Fruit fly (Drosophila melanogaster) whole organism, embryonic: ENCODE data around the gene CG32751.

Experiments used
- BtbVII ChIP-seq: fragments of 200-800 bp; sonication (Bioruptor generic); optimal IDR thresholded peaks from 3 replicates; lab custom pipeline; 2017; ENCODE audit warnings: missing biosample characterization, mild to moderate bottlenecking, missing genetic modification characterization
- CG11085 ChIP-seq: fragments of 200-800 bp; sonication (Bioruptor generic); IDR thresholded peaks from 2 replicates; pipeline ENCODE4 v1.3.6; 2022; ENCODE audit warnings: missing biosample characterization, missing genetic modification characterization
- CG11456 ChIP-seq: fragments of 200-800 bp; sonication (Bioruptor generic); IDR thresholded peaks from 3 replicates; pipeline ENCODE4 v1.3.6; 2022; ENCODE audit warnings: missing biosample characterization, missing genetic modification characterization
- CG11723 ChIP-seq: fragments of 200-800 bp; sonication (Bioruptor generic); optimal IDR thresholded peaks from 2 replicates; lab custom pipeline; 2017; ENCODE audit warnings: missing biosample characterization, mild to moderate bottlenecking, missing genetic modification characterization
- CG13296 ChIP-seq: fragments of 200-800 bp; sonication (Bioruptor generic); optimal IDR thresholded peaks from 3 replicates; lab custom pipeline; 2018; ENCODE audit warnings: missing biosample characterization, mild to moderate bottlenecking, missing genetic modification characterization
- CG13894 ChIP-seq: fragments of 200-800 bp; sonication (Bioruptor generic); optimal IDR thresholded peaks from 3 replicates; lab custom pipeline; 2018; ENCODE audit warnings: missing biosample characterization, mild to moderate bottlenecking, missing genetic modification characterization, moderate library complexity
- CG16813 ChIP-seq: fragments of 200-800 bp; sonication (Bioruptor generic); IDR thresholded peaks from 3 replicates; pipeline ENCODE4 v1.3.6; 2022; ENCODE audit warnings: missing biosample characterization, missing genetic modification characterization; ENCODE audit not compliant: partially characterized antibody
- CG17568 ChIP-seq: fragments of 200-800 bp; sonication (Bioruptor generic); optimal IDR thresholded peaks from 2 replicates; lab custom pipeline; 2018; ENCODE audit warnings: missing biosample characterization, mild to moderate bottlenecking, missing genetic modification characterization, moderate library complexity
- CG1792 ChIP-seq: fragments of 200-800 bp; sonication (Bioruptor generic); optimal IDR thresholded peaks from 2 replicates; lab custom pipeline; 2016; ENCODE audit warnings: missing biosample characterization, missing genetic modification characterization
- CG18262 ChIP-seq: fragments of 200-800 bp; optimal IDR thresholded peaks from 3 replicates; lab custom pipeline; 2019; ENCODE audit warnings: missing biosample characterization, mild to moderate bottlenecking, missing genetic modification characterization, moderate library complexity
- CG1832 ChIP-seq: fragments of 200-800 bp; sonication (Bioruptor generic); optimal IDR thresholded peaks from 2 replicates; lab custom pipeline; 2017; ENCODE audit warnings: missing biosample characterization, mild to moderate bottlenecking, missing genetic modification characterization, inconsistent platforms
- CG3163 ChIP-seq: fragments of 200-800 bp; sonication (Bioruptor generic); optimal IDR thresholded peaks from 3 replicates; lab custom pipeline; 2016; ENCODE audit warnings: missing biosample characterization, missing genetic modification characterization
- CG3407 ChIP-seq: fragments of 200-800 bp; sonication (Bioruptor generic); optimal IDR thresholded peaks from 2 replicates; lab custom pipeline; 2018; ENCODE audit warnings: missing biosample characterization, mild to moderate bottlenecking, missing genetic modification characterization
- CG34376 ChIP-seq: fragments of 200-800 bp; sonication (Bioruptor generic); optimal IDR thresholded peaks from 2 replicates; lab custom pipeline; 2018; ENCODE audit warnings: missing biosample characterization, mild to moderate bottlenecking, missing genetic modification characterization
- CG4282 ChIP-seq: fragments of 200-800 bp; sonication (Bioruptor generic); optimal IDR thresholded peaks from 2 replicates; lab custom pipeline; 2016; ENCODE audit warnings: missing biosample characterization, missing genetic modification characterization
- CG6175 ChIP-seq: fragments of 200-800 bp; sonication (Bioruptor generic); IDR thresholded peaks from 3 replicates; pipeline ENCODE4 v1.3.6; 2022; ENCODE audit warnings: missing biosample characterization, missing genetic modification characterization
- CG6254 ChIP-seq: fragments of 200-800 bp; sonication (Bioruptor generic); optimal IDR thresholded peaks from 3 replicates; lab custom pipeline; 2017; ENCODE audit warnings: mild to moderate bottlenecking, missing biosample characterization, missing genetic modification reagents, missing genetic modification characterization
- CG8359 ChIP-seq: fragments of 200-800 bp; sonication (Bioruptor generic); optimal IDR thresholded peaks from 2 replicates; lab custom pipeline; 2017; ENCODE audit warnings: missing biosample characterization, mild to moderate bottlenecking, missing genetic modification characterization, borderline replicate concordance
- CG8765 ChIP-seq: fragments of 200-800 bp; sonication (Bioruptor generic); IDR thresholded peaks from 2 replicates; pipeline ENCODE4 v1.3.6; 2022; ENCODE audit warnings: missing biosample characterization, missing genetic modification characterization
- CG9797 ChIP-seq: fragments of 200-800 bp; sonication (Bioruptor generic); optimal IDR thresholded peaks from 3 replicates; lab custom pipeline; 2018; ENCODE audit warnings: missing biosample characterization, mild to moderate bottlenecking, missing genetic modification characterization
- CG9932 ChIP-seq: fragments of 200-800 bp; sonication (Bioruptor generic); IDR thresholded peaks from 2 replicates; pipeline ENCODE4 v1.3.6; 2022; ENCODE audit warnings: missing biosample characterization, missing genetic modification characterization
- Chrac-16 ChIP-seq: fragments of 200-800 bp; sonication (Bioruptor generic); optimal IDR thresholded peaks from 3 replicates; lab custom pipeline; 2016; ENCODE audit warnings: missing biosample characterization, missing genetic modification characterization
- Dp ChIP-seq: fragments of 200-800 bp; sonication (Bioruptor generic); optimal IDR thresholded peaks from 2 replicates; lab custom pipeline; 2018; ENCODE audit warnings: missing biosample characterization, mild to moderate bottlenecking, missing genetic modification characterization, moderate library complexity
- Fer1 ChIP-seq: fragments of 200-800 bp; sonication (Bioruptor generic); optimal IDR thresholded peaks from 2 replicates; lab custom pipeline; 2017; ENCODE audit warnings: missing biosample characterization, mild to moderate bottlenecking, missing genetic modification characterization
- Fer3 ChIP-seq: fragments of 200-800 bp; sonication (Bioruptor generic); optimal IDR thresholded peaks from 2 replicates; lab custom pipeline; 2018; ENCODE audit warnings: missing biosample characterization, mild to moderate bottlenecking, missing genetic modification characterization, moderate library complexity
- Hmr ChIP-seq: fragments of 200-800 bp; sonication (Bioruptor generic); optimal IDR thresholded peaks from 3 replicates; lab custom pipeline; 2017; ENCODE audit warnings: mild to moderate bottlenecking, missing biosample characterization, missing genetic modification reagents, missing genetic modification characterization
- Lim3 ChIP-seq: fragments of 200-800 bp; sonication (Bioruptor generic); IDR thresholded peaks from 2 replicates; pipeline ENCODE4 v1.3.6; 2022; ENCODE audit warnings: missing biosample characterization, missing genetic modification characterization
- Med ChIP-seq: fragments of 200-800 bp; sonication (Bioruptor generic); peaks from one replicate; lab custom pipeline; 2016; ENCODE audit warnings: missing biosample characterization, missing genetic modification characterization, mild to moderate bottlenecking, inconsistent platforms, moderate library complexity
- Meics ChIP-seq: fragments of 200-800 bp; sonication (Bioruptor generic); optimal IDR thresholded peaks from 2 replicates; lab custom pipeline; 2017; ENCODE audit warnings: missing biosample characterization, mild to moderate bottlenecking, missing genetic modification characterization
- Myb ChIP-seq: fragments of 200-800 bp; sonication (Bioruptor generic); optimal IDR thresholded peaks from 2 replicates; lab custom pipeline; 2016; ENCODE audit warnings: missing biosample characterization, missing genetic modification characterization
- NfI ChIP-seq: fragments of 200-800 bp; sonication (Bioruptor generic); optimal IDR thresholded peaks from 3 replicates; lab custom pipeline; 2018; ENCODE audit warnings: missing biosample characterization, mild to moderate bottlenecking, missing genetic modification characterization, moderate library complexity
- Oaz ChIP-seq: fragments of 200-800 bp; sonication (Bioruptor generic); IDR thresholded peaks from 2 replicates; pipeline ENCODE4 v1.3.6; 2022; ENCODE audit warnings: missing biosample characterization, missing genetic modification characterization
- Rx ChIP-seq: fragments of 200-800 bp; sonication (Bioruptor generic); IDR thresholded peaks from 2 replicates; pipeline ENCODE4 v1.3.6; 2022; ENCODE audit warnings: missing biosample characterization, missing genetic modification characterization
- Trl ChIP-seq, 3 experiments: fragments of >200 bp in 2 of 3; fragments of 200-800 bp in 1 of 3; sonication (Bioruptor generic) in 1 of 3; optimal IDR thresholded peaks; 2 replicates in 1 of 3; 3 replicates in 2 of 3; lab custom pipeline; 2016 to 2017; ENCODE audit warnings: missing biosample characterization in 1 of 3, missing genetic modification characterization in 1 of 3
- ato ChIP-seq: fragments of 200-800 bp; sonication (Bioruptor generic); IDR thresholded peaks from 2 replicates; pipeline ENCODE4 v1.3.6; 2022; ENCODE audit warnings: missing biosample characterization, missing genetic modification characterization; ENCODE audit not compliant: partially characterized antibody
- bcd ChIP-seq: fragments of 200-800 bp; sonication (Bioruptor generic); optimal IDR thresholded peaks from 2 replicates; lab custom pipeline; 2017; ENCODE audit warnings: missing biosample characterization, mild to moderate bottlenecking, missing genetic modification characterization
- cg ChIP-seq: fragments of 200-800 bp; sonication (Bioruptor generic); optimal IDR thresholded peaks from 3 replicates; lab custom pipeline; 2019; ENCODE audit warnings: missing biosample characterization, mild to moderate bottlenecking, missing genetic modification characterization, moderate library complexity
- chinmo ChIP-seq: fragments of 200-800 bp; sonication (Bioruptor generic); IDR thresholded peaks from 4 replicates; pipeline ENCODE4 v1.3.6; 2022; ENCODE audit warnings: missing biosample characterization, missing genetic modification characterization; ENCODE audit not compliant: partially characterized antibody
- ftz-f1 ChIP-seq: fragments of 200-800 bp; sonication (Bioruptor generic); optimal IDR thresholded peaks from 2 replicates; lab custom pipeline; 2016; ENCODE audit warnings: missing biosample characterization, missing genetic modification characterization
- grau ChIP-seq: fragments of 200-800 bp; optimal IDR thresholded peaks from 3 replicates; lab custom pipeline; 2019; ENCODE audit warnings: missing biosample characterization, mild to moderate bottlenecking, missing genetic modification characterization, moderate library complexity
- gsb-n ChIP-seq: fragments of 200-800 bp; sonication (Bioruptor generic); optimal IDR thresholded peaks from 3 replicates; lab custom pipeline; 2018; ENCODE audit warnings: missing biosample characterization, mild to moderate bottlenecking, missing genetic modification characterization
- ken ChIP-seq: fragments of 200-800 bp; sonication (Bioruptor generic); IDR thresholded peaks from 3 replicates; pipeline ENCODE4 v1.3.6; 2022; ENCODE audit warnings: missing biosample characterization, missing genetic modification characterization
- sens-2 ChIP-seq: fragments of 200-800 bp; sonication (Bioruptor generic); IDR thresholded peaks from 2 replicates; pipeline ENCODE4 v1.3.6; 2022; ENCODE audit warnings: missing biosample characterization, missing genetic modification characterization
- tap ChIP-seq: fragments of 200-800 bp; optimal IDR thresholded peaks from 3 replicates; lab custom pipeline; 2019; ENCODE audit warnings: missing biosample characterization, mild to moderate bottlenecking, missing genetic modification characterization, moderate library complexity
- trem ChIP-seq: fragments of 200-800 bp; optimal IDR thresholded peaks from 3 replicates; lab custom pipeline; 2019; ENCODE audit warnings: missing biosample characterization, mild to moderate bottlenecking, missing genetic modification characterization, moderate library complexity

Gene CG32751

DNA sequence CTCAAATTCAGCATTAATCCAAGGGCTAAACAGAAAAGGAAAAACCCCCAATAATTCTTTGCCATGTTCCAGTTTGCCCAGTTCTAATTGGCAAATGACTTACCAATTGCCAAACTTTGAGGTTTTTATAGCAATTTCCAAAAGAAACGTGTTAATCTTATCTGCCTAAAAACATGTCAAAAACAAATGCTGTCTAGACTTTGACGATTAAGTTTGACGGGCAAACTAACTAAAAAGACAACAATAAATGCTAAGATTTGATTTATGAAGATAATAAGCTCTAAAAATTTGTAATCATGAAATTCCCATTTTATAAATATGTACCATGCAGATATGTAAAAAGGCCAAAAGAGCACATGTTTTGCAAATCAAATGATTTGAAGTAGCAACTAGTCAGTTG, at the start of gene CG32751:
CG32751 (minus strand) TSS at position 101 of the 400 bp plus-strand sequence.
- TF ChIP-seq sens-2 (no peak), Meics (GFP tag; lab: Kevin White, UChicago) (no peak), ftz-f1 (GFP tag; lab: Kevin White, UChicago) (no peak), ato (no peak), Oaz (GFP tag; lab: Robert Waterston, UW) (no peak), CG18262 (tag; lab: Kevin White, UChicago) (no peak), CG13296 (GFP tag; lab: Kevin White, UChicago) (no peak), gsb-n (tag; lab: Kevin White, UChicago) (no peak), BtbVII (GFP tag; lab: Kevin White, UChicago) (no peak), CG11456 (GFP tag; lab: Robert Waterston, UW) (no peak), NfI (GFP tag; lab: Kevin White, UChicago) (no peak), CG6175 (GFP tag; lab: Robert Waterston, UW) (no peak), Hmr (GFP tag; lab: Kevin White, UChicago) (no peak), CG11723 (no peak), CG9932 (no peak)

DNA sequence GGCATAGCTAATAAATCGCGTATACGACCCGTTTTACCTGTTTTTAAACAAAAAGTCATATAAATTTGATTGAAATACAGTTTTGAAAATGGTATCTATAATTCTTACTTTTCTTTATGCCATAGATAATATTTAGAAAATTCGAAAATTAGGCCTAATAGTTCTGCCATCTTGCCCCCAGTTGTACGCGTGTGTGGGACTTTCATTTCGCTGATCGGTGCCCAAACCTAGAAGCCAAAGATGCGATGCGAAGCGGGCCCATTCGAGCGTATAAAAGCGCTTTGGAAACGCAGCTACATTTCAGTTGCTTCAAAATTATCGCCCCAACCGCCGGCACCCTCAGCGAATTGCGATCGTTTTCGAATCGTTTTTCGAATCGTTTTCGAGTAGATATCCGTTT, 38.6 kb upstream of the CG32751 start, which contains the start of gene CG14445:
CG14445 (plus strand) TSS at position 301 of the 400 bp plus-strand sequence.
- no peak for TF ChIP-seq CG1792 (GFP tag; lab: Kevin White, UChicago)
- no peak for TF ChIP-seq ato
- no peak for TF ChIP-seq CG17568 (GFP tag; lab: Kevin White, UChicago)
- TF ChIP-seq Chrac-16, result no peak
- TF ChIP-seq CG11085 (GFP tag; lab: Robert Waterston, UW), result no peak
- no peak for TF ChIP-seq Med

DNA sequence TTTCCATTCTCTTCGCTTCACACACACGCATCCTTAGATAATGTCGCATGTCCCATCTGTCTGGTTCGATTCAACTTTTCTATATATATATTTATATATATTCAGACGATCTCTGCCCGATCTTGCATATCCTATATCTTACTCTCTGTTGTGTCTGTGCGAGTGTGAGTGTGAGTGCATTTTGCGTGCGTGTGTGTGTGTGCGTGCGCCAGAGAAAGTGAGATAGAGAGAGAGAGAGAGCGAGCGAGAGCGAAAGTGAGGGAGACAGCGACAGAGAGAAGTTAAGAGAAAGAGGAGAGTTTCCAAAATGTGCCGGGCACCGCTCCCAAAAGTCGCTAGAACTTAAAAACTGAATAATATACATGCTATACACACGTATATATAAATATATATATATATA, 33.3 kb upstream of the CG32751 start:
- TF ChIP-seq cg (peak; percentile 62), Trl (optimal IDR thresholded peaks at IDR 0.05; lab: Kevin White, UChicago) (peak; percentile 19 to 36), Trl (GFP tag; optimal IDR thresholded peaks at IDR 0.05; lab: Kevin White, UChicago) (no peak), CG1832 (GFP tag; lab: Kevin White, UChicago) (peak; percentile 83), Lim3 (GFP tag; lab: Robert Waterston, UW) (no peak)
- TF ChIP-seq, all 482 proteins: peak for 3

DNA sequence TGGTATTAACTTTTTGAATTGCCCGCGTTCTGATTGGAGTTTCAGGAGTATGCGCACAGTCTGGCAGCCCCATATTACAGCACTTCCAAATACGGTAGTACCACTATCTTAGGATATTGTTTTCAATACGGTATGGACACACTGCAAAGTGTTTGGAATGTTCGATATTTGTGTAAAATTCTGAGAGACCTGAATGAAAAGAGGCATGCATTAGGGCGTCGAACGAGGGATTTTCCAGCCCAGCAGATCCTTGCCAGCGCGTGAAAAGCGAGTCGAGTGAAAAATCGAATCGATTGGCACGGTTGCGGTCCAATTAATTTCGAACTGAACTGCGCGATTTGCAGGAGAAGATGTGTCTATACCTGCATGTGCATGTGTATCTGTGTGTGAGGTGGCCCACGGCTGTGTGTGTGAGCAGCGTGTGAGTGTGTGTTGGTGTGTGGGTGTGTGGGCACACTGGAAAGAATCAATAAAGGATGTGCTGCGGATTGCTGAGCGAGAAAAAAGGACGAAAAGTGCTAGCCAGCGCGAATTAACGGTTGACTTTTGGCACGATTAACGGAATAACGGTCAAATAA, 27.1 kb upstream of the CG32751 start, which contains the start of gene dtn:
dtn (plus strand) TSS at position 176 of the 578 bp plus-strand sequence.
- TF ChIP-seq chinmo (GFP tag; lab: Robert Waterston, UW) (peak; percentile 62; the same call in 1 of the 4 replicates), CG6254 (GFP tag; lab: Kevin White, UChicago) (no peak), CG13894 (tag; lab: Kevin White, UChicago) (no peak), gsb-n (tag; lab: Kevin White, UChicago) (no peak), bcd (no peak), cg (peak; percentile 97), CG34376 (GFP tag; lab: Kevin White, UChicago) (peak; percentile 3), CG8765 (GFP tag; lab: Robert Waterston, UW) (no peak), CG3163 (GFP tag; lab: Kevin White, UChicago) (no peak), CG8359 (GFP tag; lab: Kevin White, UChicago) (no peak), Rx (GFP tag; lab: Robert Waterston, UW) (no peak), trem (tag; lab: Kevin White, UChicago) (peak; percentile 86), CG9797 (GFP tag; lab: Kevin White, UChicago) (peak; percentile 59), Med (peak; percentile 57), Dp (GFP tag; lab: Kevin White, UChicago) (peak; percentile 82), Fer1 (GFP tag; lab: Kevin White, UChicago) (peak; percentile 33), CG16813 (GFP tag; lab: Robert Waterston, UW) (no peak), Myb (GFP tag; lab: Kevin White, UChicago) (peak; percentile 42), Fer3 (no peak), CG3407 (no peak), tap (tag; lab: Kevin White, UChicago) (no peak), CG4282 (GFP tag; lab: Kevin White, UChicago) (no peak), ken (no peak), grau (tag; lab: Kevin White, UChicago) (no peak)
